Worm (Caenorhabditis elegans): Measurements from ENCODE around the gene cth-1.

DNA sequence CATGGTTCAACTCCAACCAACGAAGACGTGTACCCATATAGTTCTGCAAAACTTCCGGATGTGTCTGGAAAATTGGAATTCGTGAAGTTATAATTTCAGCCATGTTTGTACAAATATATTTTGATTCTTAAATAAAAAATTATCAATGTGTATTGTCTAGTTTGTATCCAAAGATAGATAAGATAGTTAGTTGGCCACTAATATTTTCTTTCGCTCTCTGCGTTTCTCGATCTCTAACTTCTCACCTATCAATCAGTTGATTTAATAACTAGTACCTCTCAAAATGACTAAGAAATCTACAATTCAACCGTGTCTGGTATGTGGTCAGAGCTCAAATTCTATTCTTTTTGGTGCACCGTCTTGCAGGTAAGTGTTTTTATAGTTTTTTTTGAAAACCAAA is 29.3 kb upstream of the cth-1 start, which contains the start of gene nhr-176:
- TF ChIP-seq dao-5 (tag; optimal IDR thresholded peaks at IDR 0.05) = no peak
- no peak for TF ChIP-seq him-1 (tag; optimal IDR thresholded peaks at IDR 0.05)
